Fruit fly (Drosophila melanogaster) whole organism, embryonic: ENCODE measurements around the gene IRSp53.

Experiments
- CG10147 ChIP-seq: fragments of 200-800 bp; sonication (Bioruptor generic); optimal IDR thresholded peaks from 2 replicates; lab custom pipeline; 2019; ENCODE audit warnings: missing biosample characterization, mild to moderate bottlenecking, missing genetic modification characterization, moderate library complexity
- CG10274 ChIP-seq: fragments of 200-800 bp; sonication (Bioruptor generic); optimal IDR thresholded peaks from 3 replicates; lab custom pipeline; 2017; ENCODE audit warnings: missing biosample characterization, mild to moderate bottlenecking, missing genetic modification characterization
- CG10366 ChIP-seq: fragments of 200-800 bp; sonication (Bioruptor generic); IDR thresholded peaks from 2 replicates; pipeline ENCODE4 v1.3.6; 2022; ENCODE audit warnings: missing biosample characterization, missing genetic modification characterization
- CG11504 ChIP-seq: fragments of 200-800 bp; sonication (Bioruptor generic); optimal IDR thresholded peaks from 3 replicates; lab custom pipeline; 2019; ENCODE audit warnings: missing biosample characterization, mild to moderate bottlenecking, missing genetic modification characterization, moderate library complexity
- CG12236 ChIP-seq: fragments of 200-800 bp; sonication (Bioruptor generic); optimal IDR thresholded peaks from 2 replicates; lab custom pipeline; 2016; ENCODE audit warnings: missing biosample characterization, missing genetic modification characterization
- CG12769 ChIP-seq: fragments of 200-800 bp; sonication (Bioruptor generic); optimal IDR thresholded peaks from 2 replicates; lab custom pipeline; 2019; ENCODE audit warnings: missing biosample characterization, mild to moderate bottlenecking, missing genetic modification characterization, moderate library complexity
- CG14860 ChIP-seq: fragments of 200-800 bp; sonication (Bioruptor generic); IDR thresholded peaks from 3 replicates; pipeline ENCODE4 v1.3.6; 2022; ENCODE audit warnings: missing biosample characterization, missing genetic modification characterization; ENCODE audit not compliant: partially characterized antibody
- CG18262 ChIP-seq: fragments of 200-800 bp; optimal IDR thresholded peaks from 3 replicates; lab custom pipeline; 2019; ENCODE audit warnings: missing biosample characterization, mild to moderate bottlenecking, missing genetic modification characterization, moderate library complexity
- CG2116 ChIP-seq: fragments of 200-800 bp; sonication (Bioruptor generic); optimal IDR thresholded peaks from 3 replicates; lab custom pipeline; 2018; ENCODE audit warnings: missing biosample characterization, mild to moderate bottlenecking, missing genetic modification characterization
- CG32532 ChIP-seq: fragments of 200-800 bp; sonication (Bioruptor generic); IDR thresholded peaks from 2 replicates; pipeline ENCODE4 v1.3.6; 2022; ENCODE audit warnings: missing biosample characterization, missing genetic modification characterization
- CG3407 ChIP-seq: fragments of 200-800 bp; sonication (Bioruptor generic); optimal IDR thresholded peaks from 2 replicates; lab custom pipeline; 2018; ENCODE audit warnings: missing biosample characterization, mild to moderate bottlenecking, missing genetic modification characterization
- CG3847 ChIP-seq: fragments of 200-800 bp; sonication (Bioruptor generic); IDR thresholded peaks from 2 replicates; pipeline ENCODE4 v1.3.6; 2022; ENCODE audit warnings: missing biosample characterization, missing genetic modification characterization
- CG3995 ChIP-seq: fragments of 200-800 bp; sonication (Bioruptor generic); optimal IDR thresholded peaks from 3 replicates; lab custom pipeline; 2016; ENCODE audit warnings: missing biosample characterization, missing genetic modification characterization
- CG43689 ChIP-seq: fragments of 200-800 bp; sonication (Bioruptor generic); IDR thresholded peaks from 2 replicates; pipeline ENCODE4 v1.3.6; 2022; ENCODE audit warnings: missing biosample characterization, missing genetic modification characterization
- CG5180 ChIP-seq: fragments of 200-800 bp; sonication (Bioruptor generic); optimal IDR thresholded peaks from 3 replicates; lab custom pipeline; 2017; ENCODE audit warnings: missing biosample characterization, missing genetic modification characterization, mild to moderate bottlenecking, moderate library complexity, missing genetic modification reagents
- CG6689 ChIP-seq: fragments of 200-800 bp; sonication (Bioruptor generic); IDR thresholded peaks from 2 replicates; pipeline ENCODE4 v1.3.6; 2022; ENCODE audit warnings: missing biosample characterization, missing genetic modification characterization
- CG7357 ChIP-seq: fragments of 200-800 bp; sonication (Bioruptor generic); IDR thresholded peaks from 3 replicates; pipeline ENCODE4 v1.3.6; 2022; ENCODE audit warnings: missing biosample characterization, missing genetic modification characterization
- CG7786 ChIP-seq: fragments of 200-800 bp; sonication (Bioruptor generic); optimal IDR thresholded peaks from 2 replicates; lab custom pipeline; 2016; ENCODE audit warnings: missing biosample characterization, missing genetic modification characterization
- CG7987 ChIP-seq: fragments of 200-800 bp; sonication (Bioruptor generic); optimal IDR thresholded peaks from 2 replicates; lab custom pipeline; 2018; ENCODE audit warnings: missing biosample characterization, mild to moderate bottlenecking, missing genetic modification characterization, moderate library complexity
- CkIIα-i1 ChIP-seq: fragments of 200-800 bp; sonication (Bioruptor generic); IDR thresholded peaks from 2 replicates; pipeline ENCODE4 v1.3.6; 2022; ENCODE audit warnings: missing biosample characterization, missing genetic modification characterization
- D19B ChIP-seq: fragments of 200-800 bp; sonication (Bioruptor generic); optimal IDR thresholded peaks from 2 replicates; lab custom pipeline; 2017; ENCODE audit warnings: missing biosample characterization, mild to moderate bottlenecking, missing genetic modification characterization
- Doc2 ChIP-seq: fragments of 200-800 bp; sonication (Bioruptor generic); IDR thresholded peaks from 2 replicates; pipeline ENCODE4 v1.3.6; 2022; ENCODE audit warnings: missing biosample characterization, missing genetic modification characterization
- Drgx ChIP-seq: fragments of 200-800 bp; sonication (Bioruptor generic); IDR thresholded peaks from 2 replicates; pipeline ENCODE4 v1.3.6; 2022; ENCODE audit warnings: missing biosample characterization, missing genetic modification characterization
- H2.0 ChIP-seq: fragments of 200-800 bp; sonication (Bioruptor generic); IDR thresholded peaks from 2 replicates; pipeline ENCODE4 v1.3.6; 2022; ENCODE audit warnings: missing biosample characterization, missing genetic modification characterization
- HLH3B ChIP-seq: fragments of 200-800 bp; sonication (Bioruptor generic); IDR thresholded peaks from 2 replicates; pipeline ENCODE4 v1.3.6; 2022; ENCODE audit warnings: missing biosample characterization, missing genetic modification characterization
- Myb ChIP-seq: fragments of 200-800 bp; sonication (Bioruptor generic); optimal IDR thresholded peaks from 2 replicates; lab custom pipeline; 2016; ENCODE audit warnings: missing biosample characterization, missing genetic modification characterization
- NK7.1 ChIP-seq: fragments of 200-800 bp; sonication (Bioruptor generic); optimal IDR thresholded peaks from 3 replicates; lab custom pipeline; 2016; ENCODE audit warnings: missing biosample characterization, missing genetic modification characterization
- Opbp ChIP-seq: fragments of 200-800 bp; sonication (Bioruptor generic); IDR thresholded peaks from 3 replicates; pipeline ENCODE4 v1.3.6; 2022; ENCODE audit warnings: missing biosample characterization, missing genetic modification characterization; ENCODE audit not compliant: partially characterized antibody
- Xbp1 ChIP-seq: fragments of 200-800 bp; sonication (Bioruptor generic); optimal IDR thresholded peaks from 3 replicates; lab custom pipeline; 2016; ENCODE audit warnings: missing biosample characterization, mild to moderate bottlenecking, missing genetic modification characterization
- amos ChIP-seq: fragments of 200-800 bp; sonication (Bioruptor generic); IDR thresholded peaks from 2 replicates; pipeline ENCODE4 v1.3.6; 2022; ENCODE audit warnings: missing biosample characterization, missing genetic modification characterization; ENCODE audit not compliant: partially characterized antibody
- bigmax ChIP-seq: fragments of 200-800 bp; sonication (Bioruptor generic); optimal IDR thresholded peaks from 2 replicates; lab custom pipeline; 2018; ENCODE audit warnings: missing biosample characterization, mild to moderate bottlenecking, missing genetic modification characterization
- caup ChIP-seq: fragments of 200-800 bp; sonication (Bioruptor generic); optimal IDR thresholded peaks from 3 replicates; lab custom pipeline; 2017; ENCODE audit warnings: missing biosample characterization, mild to moderate bottlenecking, missing genetic modification characterization, moderate library complexity; ENCODE audit not compliant: severe bottlenecking
- crc ChIP-seq: fragments of 200-800 bp; sonication (Bioruptor generic); optimal IDR thresholded peaks from 2 replicates; lab custom pipeline; 2016; ENCODE audit warnings: missing biosample characterization, missing genetic modification characterization
- dan ChIP-seq: fragments of 200-800 bp; sonication (Bioruptor generic); IDR thresholded peaks from 2 replicates; pipeline ENCODE4 v1.3.6; 2022; ENCODE audit warnings: missing biosample characterization, missing genetic modification characterization
- emc ChIP-seq: fragments of 200-800 bp; sonication (Bioruptor generic); optimal IDR thresholded peaks from 2 replicates; lab custom pipeline; 2016; ENCODE audit warnings: missing biosample characterization, missing genetic modification characterization
- ewg ChIP-seq: fragments of 200-800 bp; sonication (Bioruptor generic); optimal IDR thresholded peaks from 3 replicates; lab custom pipeline; 2017; ENCODE audit warnings: mild to moderate bottlenecking, missing biosample characterization, missing genetic modification reagents, missing genetic modification characterization
- fd3F ChIP-seq: fragments of 200-800 bp; sonication (Bioruptor generic); optimal IDR thresholded peaks from 2 replicates; lab custom pipeline; 2018; ENCODE audit warnings: missing biosample characterization, mild to moderate bottlenecking, missing genetic modification characterization, moderate library complexity
- gcm2 ChIP-seq: fragments of 200-800 bp; sonication (Bioruptor generic); optimal IDR thresholded peaks from 2 replicates; lab custom pipeline; 2016; ENCODE audit warnings: missing biosample characterization, missing genetic modification characterization
- gfzf ChIP-seq: fragments of 200-800 bp; sonication (Bioruptor generic); optimal IDR thresholded peaks from 2 replicates; lab custom pipeline; 2016; ENCODE audit warnings: missing biosample characterization, mild to moderate bottlenecking, missing genetic modification characterization, moderate library complexity
- hb ChIP-seq: fragments of 200-800 bp; sonication (Bioruptor generic); IDR thresholded peaks from 3 replicates; pipeline ENCODE4 v1.3.6; 2022; ENCODE audit warnings: missing biosample characterization, missing genetic modification characterization; ENCODE audit not compliant: partially characterized antibody
- kni ChIP-seq: fragments of 200-800 bp; sonication (Bioruptor generic); optimal IDR thresholded peaks from 3 replicates; lab custom pipeline; 2017; ENCODE audit warnings: mild to moderate bottlenecking, missing biosample characterization, missing genetic modification reagents, missing genetic modification characterization
- mam ChIP-seq: fragments of 200-800 bp; sonication (Bioruptor generic); optimal IDR thresholded peaks from 3 replicates; lab custom pipeline; 2016; ENCODE audit warnings: missing biosample characterization, missing genetic modification characterization
- mirr ChIP-seq: fragments of 200-800 bp; sonication (Bioruptor generic); optimal IDR thresholded peaks from 3 replicates; lab custom pipeline; 2018; ENCODE audit warnings: missing biosample characterization, mild to moderate bottlenecking, missing genetic modification characterization
- ranshi ChIP-seq: fragments of 200-800 bp; sonication (Bioruptor generic); IDR thresholded peaks from 2 replicates; pipeline ENCODE4 v1.3.6; 2022; ENCODE audit warnings: missing biosample characterization, missing genetic modification characterization
- stwl ChIP-seq: fragments of 200-800 bp; sonication (Bioruptor generic); optimal IDR thresholded peaks from 3 replicates; lab custom pipeline; 2018; ENCODE audit warnings: missing biosample characterization, mild to moderate bottlenecking, missing genetic modification characterization, moderate library complexity
- trem ChIP-seq: fragments of 200-800 bp; optimal IDR thresholded peaks from 3 replicates; lab custom pipeline; 2019; ENCODE audit warnings: missing biosample characterization, mild to moderate bottlenecking, missing genetic modification characterization, moderate library complexity
- trh ChIP-seq: fragments of 200-800 bp; sonication (Bioruptor generic); optimal IDR thresholded peaks from 2 replicates; lab custom pipeline; 2016; ENCODE audit warnings: missing biosample characterization, missing genetic modification characterization
- twi ChIP-seq: fragments of 200-800 bp; optimal IDR thresholded peaks from 2 replicates; lab custom pipeline; 2019; ENCODE audit warnings: missing biosample characterization, mild to moderate bottlenecking, missing genetic modification characterization, moderate library complexity
- tx ChIP-seq: fragments of 200-800 bp; sonication (Bioruptor generic); optimal IDR thresholded peaks from 2 replicates; lab custom pipeline; 2016; ENCODE audit warnings: missing biosample characterization, missing genetic modification characterization
- z ChIP-seq: fragments of 200-800 bp; sonication (Bioruptor generic); IDR thresholded peaks from 3 replicates; pipeline ENCODE4 v1.3.6; 2022; ENCODE audit warnings: missing biosample characterization, missing genetic modification characterization

IRSp53 gene

dm6 chr3L:11093046-11093520, 42.8 kb upstream of the IRSp53 start, which contains the start of gene JIL-1 (continued):
- 0 out of 3 replicates have a peak, but pooled peaks have one; percentile 28 for TF ChIP-seq z
- no peak for TF ChIP-seq kni (GFP tag; lab: Kevin White, UChicago)
- peak; percentile 64 for TF ChIP-seq mam (GFP tag; lab: Kevin White, UChicago)
- no peak for TF ChIP-seq bigmax (GFP tag; lab: Kevin White, UChicago)
- no peak for TF ChIP-seq CkIIα-i1
- no peak for TF ChIP-seq D19B (GFP tag; lab: Kevin White, UChicago)
- peak; percentile 35; the same call in 1 of the 2 replicates for TF ChIP-seq HLH3B (GFP tag; lab: Robert Waterston, UW)
- peak; percentile 67 for TF ChIP-seq H2.0 (GFP tag; lab: Robert Waterston, UW)
- TF ChIP-seq CG12769, result peak; percentile 35
- peak; percentile 93 for TF ChIP-seq Opbp
- peak; percentile 61 for TF ChIP-seq CG11504 (tag; lab: Kevin White, UChicago)
- TF ChIP-seq CG7987 (GFP tag; lab: Kevin White, UChicago), result peak; percentile 2
- peak; percentile 86 for TF ChIP-seq CG14860 (GFP tag; lab: Robert Waterston, UW)
- 0 out of 3 replicates have a peak, but pooled peaks have one; percentile 45 for TF ChIP-seq CG7357 (GFP tag; lab: Robert Waterston, UW)
- no peak for TF ChIP-seq CG10274
- TF ChIP-seq CG7786, result peak; percentile 37
- no peak for TF ChIP-seq twi (tag; lab: Kevin White, UChicago)
- TF ChIP-seq Doc2 (GFP tag; lab: Robert Waterston, UW), result no peak
- peak; percentile 8 for TF ChIP-seq emc (GFP tag; lab: Kevin White, UChicago)
- TF ChIP-seq hb (GFP tag; lab: Robert Waterston, UW), result peak; percentile 77
- TF ChIP-seq CG3995 (GFP tag; lab: Kevin White, UChicago), result peak; percentile 41
- no peak for TF ChIP-seq gcm2 (GFP tag; lab: Kevin White, UChicago)
- TF ChIP-seq trem (tag; lab: Kevin White, UChicago), result peak; percentile 8
- 0 out of 2 replicates have a peak, but pooled peaks have one; percentile 31 for TF ChIP-seq CG43689 (GFP tag; lab: Robert Waterston, UW)
- TF ChIP-seq CG2116 (GFP tag; lab: Kevin White, UChicago), result peak; percentile 58
- no peak for TF ChIP-seq CG5180 (GFP tag; lab: Kevin White, UChicago)
- peak; percentile 24; the same call in 1 of the 2 replicates for TF ChIP-seq Drgx (GFP tag; lab: Robert Waterston, UW)
- TF ChIP-seq ewg (GFP tag; lab: Kevin White, UChicago), result peak; percentile 6
- TF ChIP-seq tx, result peak; percentile 6
- TF ChIP-seq crc, result no peak
- TF ChIP-seq amos (GFP tag; lab: Robert Waterston, UW), result peak; percentile 92
- TF ChIP-seq CG12236 (GFP tag; lab: Kevin White, UChicago), result no peak
- peak; percentile 88 for TF ChIP-seq CG32532 (GFP tag; lab: Robert Waterston, UW)
- TF ChIP-seq CG10366 (GFP tag; lab: Robert Waterston, UW), result peak; percentile 65
- no peak for TF ChIP-seq mirr (GFP tag; lab: Kevin White, UChicago)
- peak; percentile 63 for TF ChIP-seq ranshi (GFP tag; lab: Robert Waterston, UW)
- peak; percentile 96 for TF ChIP-seq CG3847 (GFP tag; lab: Robert Waterston, UW)
- peak; percentile 34 for TF ChIP-seq fd3F (GFP tag; lab: Kevin White, UChicago)
- no peak for TF ChIP-seq gfzf (GFP tag; lab: Kevin White, UChicago)
- TF ChIP-seq Xbp1 (GFP tag; lab: Kevin White, UChicago), result peak; percentile 76
- no peak for TF ChIP-seq dan (GFP tag; lab: Robert Waterston, UW)
- TF ChIP-seq NK7.1 (GFP tag; lab: Kevin White, UChicago), result no peak
- peak; percentile 31 for TF ChIP-seq Myb (GFP tag; lab: Kevin White, UChicago)
- TF ChIP-seq CG3407, result peak; percentile 46
- TF ChIP-seq caup (GFP tag; lab: Kevin White, UChicago), result peak; percentile 29
- peak; percentile 8 for TF ChIP-seq trh (GFP tag; lab: Kevin White, UChicago)
- TF ChIP-seq CG10147 (GFP tag; lab: Kevin White, UChicago), result peak; percentile 53
- peak; percentile 43 for TF ChIP-seq CG18262 (tag; lab: Kevin White, UChicago)
- peak; percentile 66 for TF ChIP-seq stwl (tag; lab: Kevin White, UChicago)
- peak; percentile 31; the same call in 1 of the 2 replicates for TF ChIP-seq CG6689 (GFP tag; lab: Robert Waterston, UW)
